Worm (Caenorhabditis elegans) whole organism, midembryonic: ENCODE data around the gene F35E8.9.
"Not testable (repeated sequence)": the region's sequence is repeated elsewhere in the genome, so short reads cannot be mapped to it uniquely, and the experiment has no call there.

Source experiments
- T22C8.4 ChIP-seq: fragments of 200-800 bp; sonication (Bioruptor generic); IDR thresholded peaks from 2 replicates; pipeline ENCODE4 v1.3.6; 2022; ENCODE audit warnings: missing genetic modification characterization, missing compliant biosample characterization
- cog-1 ChIP-seq: sonication (generic microtip); optimal IDR thresholded peaks from 2 replicates; lab custom pipeline; 2016; ENCODE audit warnings: missing genetic modification characterization, missing compliant biosample characterization
- flt-1 ChIP-seq: fragments of 200-800 bp; sonication (Bioruptor generic); IDR thresholded peaks from 2 replicates; pipeline ENCODE4 v1.3.6; 2022; ENCODE audit warnings: missing genetic modification characterization, missing compliant biosample characterization
- klf-2 ChIP-seq: fragments of 200-800 bp; sonication (Bioruptor generic); conservative IDR thresholded peaks from 2 replicates; pipeline ENCODE4 v1.3.6; 2022; ENCODE audit warnings: missing genetic modification reagents, missing genetic modification characterization, missing compliant biosample characterization
- med-1 ChIP-seq: sonication (generic microtip); optimal IDR thresholded peaks from 2 replicates; lab custom pipeline; 2017; ENCODE audit warnings: missing genetic modification characterization, mild to moderate bottlenecking, missing compliant biosample characterization, antibody characterized with exemption, missing genetic modification reagents; ENCODE audit not compliant: insufficient read depth
- ref-1 ChIP-seq: fragments of 200-800 bp; sonication (Bioruptor generic); conservative IDR thresholded peaks from 2 replicates; pipeline ENCODE4 v1.3.6; 2022; ENCODE audit warnings: missing genetic modification reagents, missing genetic modification characterization, missing compliant biosample characterization
- tab-1 ChIP-seq: fragments of 200-800 bp; sonication (Bioruptor generic); IDR thresholded peaks from 2 replicates; pipeline ENCODE4 v1.3.6; 2022; ENCODE audit warnings: missing genetic modification characterization, missing compliant biosample characterization
- ztf-23 ChIP-seq: fragments of 200-800 bp; sonication (Bioruptor generic); IDR thresholded peaks from 2 replicates; pipeline ENCODE4 v1.3.6; 2022; ENCODE audit warnings: missing genetic modification reagents, missing genetic modification characterization, missing compliant biosample characterization
- ztf-29 ChIP-seq: fragments of 200-800 bp; sonication (Bioruptor generic); IDR thresholded peaks from 2 replicates; pipeline ENCODE4 v1.3.6; 2022; ENCODE audit warnings: missing genetic modification reagents, missing genetic modification characterization, missing compliant biosample characterization

F35E8.9 gene

ce11 chrV:15914774-15915173, 2.6 kb downstream of the F35E8.9 start:
- TF ChIP-seq T22C8.4 (GFP tag; lab: Robert Waterston, UW) (no peak), ref-1 (GFP tag; lab: Robert Waterston, UW) (no peak), klf-2 (GFP tag; lab: Robert Waterston, UW) (no peak), flt-1 (GFP tag; lab: Robert Waterston, UW) (no peak), ztf-29 (GFP tag; lab: Robert Waterston, UW) (no peak), tab-1 (no peak), cog-1 (tag; lab: Kevin White, UChicago) (no peak), ztf-23 (no peak), med-1 (no peak)

ce11 chrV:15913714-15914113, 3.6 kb downstream of the F35E8.9 start, which contains the start of gene F35E8.7:
TSS of gene F35E8.7 (plus strand) at chrV:15914014.
- TF ChIP-seq med-1 (no peak), T22C8.4 (GFP tag; lab: Robert Waterston, UW) (no peak), ztf-23 (no peak), ztf-29 (GFP tag; lab: Robert Waterston, UW) (no peak), klf-2 (GFP tag; lab: Robert Waterston, UW) (no peak), flt-1 (GFP tag; lab: Robert Waterston, UW) (no peak), ref-1 (GFP tag; lab: Robert Waterston, UW) (no peak), cog-1 (tag; lab: Kevin White, UChicago) (no peak), tab-1 (no peak)

ce11 chrV:15912677-15913076, 4.7 kb downstream of the F35E8.9 start:
- TF ChIP-seq flt-1 (GFP tag; lab: Robert Waterston, UW): no peak
- no peak for TF ChIP-seq cog-1 (tag; lab: Kevin White, UChicago)
- no peak for TF ChIP-seq ztf-23
- TF ChIP-seq ztf-29 (GFP tag; lab: Robert Waterston, UW): no peak
- no peak for TF ChIP-seq T22C8.4 (GFP tag; lab: Robert Waterston, UW)
- TF ChIP-seq klf-2 (GFP tag; lab: Robert Waterston, UW): no peak
- no peak for TF ChIP-seq ref-1 (GFP tag; lab: Robert Waterston, UW)
- TF ChIP-seq med-1: no peak
- no peak for TF ChIP-seq tab-1

DNA sequence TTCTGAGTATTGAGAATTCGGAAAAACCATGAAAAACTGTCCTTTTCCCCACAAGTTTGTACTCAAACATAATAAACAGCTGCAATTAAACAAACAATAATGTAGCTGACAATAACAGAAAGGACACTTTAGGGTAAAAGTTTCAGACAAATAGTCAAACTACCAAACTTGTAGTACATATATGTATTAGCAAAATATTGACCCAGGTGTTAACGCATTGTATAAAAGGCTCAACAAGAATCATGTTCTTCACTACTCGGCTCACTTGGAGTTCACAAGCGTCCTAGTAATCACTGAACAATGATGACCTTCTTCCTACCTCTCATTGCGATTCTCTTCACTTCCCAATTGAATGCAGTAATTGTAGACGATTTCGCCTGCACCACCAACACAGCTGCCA, 5.5 kb downstream of the F35E8.9 start, which contains the start of gene F35E8.6:
Gene F35E8.6 (plus strand): TSS at position 301 of the 400 bp plus-strand sequence.
- TF ChIP-seq ztf-29 (GFP tag; lab: Robert Waterston, UW): no peak
- no peak for TF ChIP-seq med-1
- no peak for TF ChIP-seq T22C8.4 (GFP tag; lab: Robert Waterston, UW)
- TF ChIP-seq ztf-23: no peak
- no peak for TF ChIP-seq cog-1 (tag; lab: Kevin White, UChicago)
- no peak for TF ChIP-seq ref-1 (GFP tag; lab: Robert Waterston, UW)
- no peak for TF ChIP-seq tab-1
- TF ChIP-seq klf-2 (GFP tag; lab: Robert Waterston, UW): no peak
- TF ChIP-seq flt-1 (GFP tag; lab: Robert Waterston, UW): no peak

DNA sequence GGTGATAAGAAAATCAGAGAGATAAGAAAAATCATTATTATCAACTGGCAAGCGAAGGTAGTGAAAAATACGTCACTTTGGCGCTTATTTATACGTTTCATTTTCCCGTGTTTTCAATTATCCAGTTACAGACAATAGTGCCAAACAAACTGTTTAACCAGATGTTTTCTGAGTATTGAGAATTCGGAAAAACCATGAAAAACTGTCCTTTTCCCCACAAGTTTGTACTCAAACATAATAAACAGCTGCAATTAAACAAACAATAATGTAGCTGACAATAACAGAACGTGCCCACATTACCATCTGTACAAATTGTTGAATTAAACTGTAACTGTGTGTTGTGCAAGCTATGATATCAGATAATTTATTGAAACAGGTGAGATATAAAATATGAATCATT, 11.8 kb downstream of the F35E8.9 start, which contains the start of the genes F35E8.1 and F35E8.2:
Gene F35E8.1 (minus strand): TSS at position 101 of the 400 bp plus-strand sequence.
Gene F35E8.2 (plus strand): TSS at position 132 of the 400 bp plus-strand sequence.
- TF ChIP-seq ztf-29 (GFP tag; lab: Robert Waterston, UW); klf-2 (GFP tag; lab: Robert Waterston, UW); cog-1 (tag; lab: Kevin White, UChicago): not testable (repeated sequence)

ce11 chrV:15900564-15900963, 16.8 kb downstream of the F35E8.9 start:
- TF ChIP-seq flt-1 (GFP tag; lab: Robert Waterston, UW) (no peak), ztf-29 (GFP tag; lab: Robert Waterston, UW) (no peak), T22C8.4 (GFP tag; lab: Robert Waterston, UW) (no peak), ref-1 (GFP tag; lab: Robert Waterston, UW) (no peak), med-1 (no peak), klf-2 (GFP tag; lab: Robert Waterston, UW) (no peak), ztf-23 (no peak), cog-1 (tag; lab: Kevin White, UChicago) (no peak), tab-1 (no peak)

ce11 chrV:15899696-15900095, 17.7 kb downstream of the F35E8.9 start, which contains the start of gene T06C12.14:
TSS of gene T06C12.14 (plus strand) at chrV:15899996.
- TF ChIP-seq ztf-29 (GFP tag; lab: Robert Waterston, UW) (no peak), cog-1 (tag; lab: Kevin White, UChicago) (no peak), klf-2 (GFP tag; lab: Robert Waterston, UW) (no peak), med-1 (no peak)

ce11 chrV:15897696-15898095, 19.7 kb downstream of the F35E8.9 start, which contains the start of gene str-60:
TSS of gene str-60 (plus strand) at chrV:15897996.
- TF ChIP-seq ref-1 (GFP tag; lab: Robert Waterston, UW): no peak
- TF ChIP-seq ztf-29 (GFP tag; lab: Robert Waterston, UW): no peak
- TF ChIP-seq ztf-23: no peak
- TF ChIP-seq T22C8.4 (GFP tag; lab: Robert Waterston, UW): no peak
- no peak for TF ChIP-seq flt-1 (GFP tag; lab: Robert Waterston, UW)
- no peak for TF ChIP-seq med-1
- no peak for TF ChIP-seq cog-1 (tag; lab: Kevin White, UChicago)
- TF ChIP-seq klf-2 (GFP tag; lab: Robert Waterston, UW): no peak
- no peak for TF ChIP-seq tab-1

DNA sequence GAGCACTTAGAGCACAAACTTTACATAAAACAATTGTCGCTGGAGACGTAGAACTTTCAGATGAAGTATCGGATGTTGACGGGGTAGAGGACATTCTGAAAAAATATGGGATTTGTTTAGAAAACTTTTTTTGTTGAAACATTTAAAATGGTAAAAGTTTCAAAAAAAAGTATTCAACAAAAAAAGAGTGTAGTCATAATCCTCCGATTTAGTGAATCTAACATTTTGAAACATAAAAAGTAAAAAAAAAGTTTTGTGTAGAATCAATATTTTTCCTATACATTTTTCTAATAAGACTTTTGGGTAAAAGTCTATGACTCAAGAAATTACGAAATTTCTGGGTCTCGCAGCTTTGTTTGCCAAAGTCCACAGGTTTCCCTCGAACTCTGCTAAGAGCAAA, 20.7 kb downstream of the F35E8.9 start, which contains the start of gene nhr-213:
Gene nhr-213 (minus strand): TSS at position 101 of the 400 bp plus-strand sequence.
- TF ChIP-seq tab-1 (no peak), med-1 (no peak), flt-1 (GFP tag; lab: Robert Waterston, UW) (no peak), ztf-23 (no peak), T22C8.4 (GFP tag; lab: Robert Waterston, UW) (no peak), ztf-29 (GFP tag; lab: Robert Waterston, UW) (no peak), ref-1 (GFP tag; lab: Robert Waterston, UW) (no peak), klf-2 (GFP tag; lab: Robert Waterston, UW) (no peak), cog-1 (tag; lab: Kevin White, UChicago) (no peak)

DNA sequence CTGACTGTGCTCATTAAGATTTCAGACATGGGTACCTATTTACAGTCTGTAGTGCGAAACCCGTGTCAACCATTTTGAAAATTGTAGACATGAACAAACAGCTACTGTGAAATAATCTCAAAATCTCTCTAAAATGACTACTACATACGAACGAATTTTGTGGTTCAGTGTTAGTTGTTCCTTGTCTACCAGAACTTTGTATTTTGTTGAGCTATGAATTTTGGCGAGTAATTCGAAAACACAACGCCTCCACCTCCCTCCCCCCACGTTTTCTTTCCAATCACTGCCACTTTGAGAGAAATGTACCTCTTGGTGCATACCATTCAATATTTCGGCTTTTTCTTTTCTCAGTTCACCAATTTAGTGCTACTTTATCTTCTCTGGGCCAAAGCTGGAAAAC, 24.7 kb downstream of the F35E8.9 start, which contains the start of gene T06C12.11:
Gene T06C12.11 (plus strand): TSS at position 301 of the 400 bp plus-strand sequence.
- TF ChIP-seq klf-2 (GFP tag; lab: Robert Waterston, UW) (no peak), T22C8.4 (GFP tag; lab: Robert Waterston, UW) (no peak), flt-1 (GFP tag; lab: Robert Waterston, UW) (no peak), ref-1 (GFP tag; lab: Robert Waterston, UW) (no peak), cog-1 (tag; lab: Kevin White, UChicago) (no peak), med-1 (no peak), ztf-23 (no peak)
